Worm (Caenorhabditis elegans): Measurements from ENCODE around the gene F26F12.5.

ce11 chrV:5835397-5835796 is 29.6 kb downstream of the F26F12.5 start:
- TF ChIP-seq lsy-2 (tag; optimal IDR thresholded peaks at IDR 0.05) (no peak), mbf-1 (tag; optimal IDR thresholded peaks at IDR 0.05) (no peak), skn-1 (tag; optimal IDR thresholded peaks at IDR 0.05) (no peak), nhr-12 (tag; optimal IDR thresholded peaks at IDR 0.05) (no peak), ztf-11 (tag; optimal IDR thresholded peaks at IDR 0.05) (no peak), nhr-25 (tag; optimal IDR thresholded peaks at IDR 0.05) (no peak), sma-9 (GFP tag; optimal IDR thresholded peaks at IDR 0.05) (no peak), sma-9 (tag; optimal IDR thresholded peaks at IDR 0.05) (no peak), lin-39 (tag; optimal IDR thresholded peaks at IDR 0.05) (no peak), nhr-6 (tag; optimal IDR thresholded peaks at IDR 0.05) (no peak), ama-1 (optimal IDR thresholded peaks at IDR 0.05) (no peak), nhr-237 (tag; optimal IDR thresholded peaks at IDR 0.05) (no peak), unc-62 (GFP tag; optimal IDR thresholded peaks at IDR 0.05) (no peak), lin-13 (GFP tag; optimal IDR thresholded peaks at IDR 0.05) (no peak), dmd-4 (tag; optimal IDR thresholded peaks at IDR 0.05) (no peak)
